Worm (Caenorhabditis elegans) whole organism, mixed stage, embryonic: ENCODE measurements around the gene Y116A8C.9.

ENCODE experiments used
- ces-1 ChIP-seq: fragments of 150-350 bp; optimal IDR thresholded peaks from 2 replicates; lab custom pipeline; 2014; ENCODE audit warnings: missing biosample characterization, missing genetic modification reagents, missing genetic modification characterization
- lin-13 ChIP-seq: fragments of 150-350 bp; optimal IDR thresholded peaks from 2 replicates; lab custom pipeline; 2014; ENCODE audit warnings: missing biosample characterization, missing genetic modification characterization
- snpc-4 ChIP-seq: fragments of 150-350 bp; optimal IDR thresholded peaks from 2 replicates; lab custom pipeline; 2014; ENCODE audit warnings: missing biosample characterization, missing genetic modification characterization
- unc-62 ChIP-seq: fragments of 150-350 bp; optimal IDR thresholded peaks from 2 replicates; lab custom pipeline; 2014; ENCODE audit warnings: missing biosample characterization, missing genetic modification reagents, missing genetic modification characterization

ce11 chrIV:16970390-16970789 lies 23.8 kb upstream of the Y116A8C.9 start, which contains the start of gene rom-3:
- TF ChIP-seq snpc-4 (tag; lab: Kevin White, UChicago) (no peak), unc-62 (no peak), lin-13 (tag; lab: Kevin White, UChicago) (no peak), ces-1 (GFP tag; lab: Kevin White, UChicago) (no peak)
